Worm (Caenorhabditis elegans) whole organism, L1 larva: ENCODE data around the gene try-4.

Experiments used
- C04F5.9 ChIP-seq: sonication (generic microtip); optimal IDR thresholded peaks from 2 replicates; lab custom pipeline; 2016; ENCODE audit warnings: missing genetic modification characterization, missing compliant biosample characterization
- C16A3.4 ChIP-seq: fragments of 150-350 bp; optimal IDR thresholded peaks from 2 replicates; lab custom pipeline; 2014; ENCODE audit warnings: missing biosample characterization, missing genetic modification characterization
- F16B12.6 ChIP-seq: fragments of 150-350 bp; optimal IDR thresholded peaks from 2 replicates; lab custom pipeline; 2014; ENCODE audit warnings: missing biosample characterization, missing genetic modification characterization
- Y116A8C.19 ChIP-seq: sonication (generic microtip); optimal IDR thresholded peaks from 2 replicates; lab custom pipeline; 2016; ENCODE audit warnings: missing compliant biosample characterization, missing genetic modification characterization, borderline replicate concordance
- aha-1 ChIP-seq: fragments of 150-350 bp; optimal IDR thresholded peaks from 2 replicates; lab custom pipeline; 2014; ENCODE audit warnings: missing biosample characterization, missing genetic modification characterization
- alr-1 ChIP-seq: fragments of 200-800 bp; sonication (Bioruptor generic); optimal IDR thresholded peaks from 2 replicates; lab custom pipeline; 2018; ENCODE audit warnings: borderline replicate concordance, mild to moderate bottlenecking, missing genetic modification characterization, missing compliant biosample characterization
- ceh-82 ChIP-seq, 3 experiments: fragments of 150-350 bp in 1 of 3; sonication (generic microtip) in 2 of 3; optimal IDR thresholded peaks; 2 replicates each; lab custom pipeline; 2014 to 2017; ENCODE audit warnings: missing biosample characterization in 3 of 3, missing genetic modification characterization in 3 of 3
- ceh-88 ChIP-seq: fragments of 200-800 bp; sonication (Bioruptor generic); IDR thresholded peaks from 2 replicates; pipeline ENCODE4 v1.3.6; 2022; ENCODE audit warnings: missing genetic modification characterization, missing compliant biosample characterization
- ces-1 ChIP-seq: fragments of 150-350 bp; optimal IDR thresholded peaks from 2 replicates; lab custom pipeline; 2014; ENCODE audit warnings: missing biosample characterization, missing genetic modification reagents, missing genetic modification characterization
- dpl-1 ChIP-seq, 3 experiments: fragments of 150-350 bp in 2 of 3; sonication (generic microtip) in 1 of 3; optimal IDR thresholded peaks; 2 replicates each; lab custom pipeline; 2014 to 2017; ENCODE audit warnings: missing biosample characterization in 3 of 3, missing genetic modification characterization in 3 of 3, missing genetic modification reagents in 3 of 3
- dsc-1 ChIP-seq: sonication (generic microtip); optimal IDR thresholded peaks from 2 replicates; lab custom pipeline; 2016; ENCODE audit warnings: mild to moderate bottlenecking, missing genetic modification characterization, missing compliant biosample characterization
- efl-1 ChIP-seq, 4 experiments: fragments of 150-350 bp; optimal IDR thresholded peaks in 3 of 4; peaks in 1 of 4; 1 replicate in 1 of 4; 2 replicates in 3 of 4; lab custom pipeline; 2014; ENCODE audit warnings: missing biosample characterization in 2 of 4, missing genetic modification characterization in 2 of 4, missing genetic modification reagents in 2 of 4
- elt-3 ChIP-seq, 6 experiments: fragments of 150-350 bp in 1 of 6; sonication (generic microtip); optimal IDR thresholded peaks; 2 replicates each; lab custom pipeline; 2017 to 2018; ENCODE audit warnings: missing biosample characterization in 6 of 6, missing genetic modification characterization in 6 of 6, inconsistent platforms in 1 of 6
- ets-5 ChIP-seq: fragments of 200-800 bp; sonication (Bioruptor generic); IDR thresholded peaks from 2 replicates; pipeline ENCODE4 v1.3.6; 2022; ENCODE audit warnings: missing genetic modification characterization, missing compliant biosample characterization
- fkh-10 ChIP-seq: sonication (generic microtip); optimal IDR thresholded peaks from 2 replicates; lab custom pipeline; 2017; ENCODE audit warnings: missing biosample characterization, missing genetic modification reagents, missing genetic modification characterization
- fos-1 ChIP-seq: fragments of 150-350 bp; optimal IDR thresholded peaks from 2 replicates; lab custom pipeline; 2014; ENCODE audit warnings: missing biosample characterization, missing genetic modification characterization
- grh-1 ChIP-seq: fragments of 200-800 bp; sonication (Bioruptor generic); IDR thresholded peaks from 2 replicates; pipeline ENCODE4 v1.3.6; 2022; ENCODE audit warnings: missing genetic modification reagents, missing genetic modification characterization, missing compliant biosample characterization
- hlh-4 ChIP-seq: sonication (generic microtip); optimal IDR thresholded peaks from 2 replicates; lab custom pipeline; 2016; ENCODE audit warnings: mild to moderate bottlenecking, missing genetic modification characterization, missing compliant biosample characterization
- lin-35 ChIP-seq, 2 experiments: fragments of 150-350 bp; optimal IDR thresholded peaks; 2 replicates each; lab custom pipeline; 2014; ENCODE audit warnings: missing biosample characterization in 2 of 2, missing genetic modification characterization in 2 of 2, missing genetic modification reagents in 2 of 2
- lin-39 ChIP-seq: fragments of 150-350 bp; optimal IDR thresholded peaks from 2 replicates; lab custom pipeline; 2014; ENCODE audit warnings: missing biosample characterization, missing genetic modification reagents, missing genetic modification characterization
- lir-3 ChIP-seq: sonication (generic microtip); optimal IDR thresholded peaks from 2 replicates; lab custom pipeline; 2016; ENCODE audit warnings: mild to moderate bottlenecking, missing genetic modification characterization, moderate library complexity, missing compliant biosample characterization; ENCODE audit not compliant: poor library complexity
- lsy-2 ChIP-seq, 2 experiments: fragments of 150-350 bp; optimal IDR thresholded peaks; 2 replicates each; lab custom pipeline; 2014; ENCODE audit warnings: missing biosample characterization in 2 of 2, missing genetic modification characterization in 2 of 2
- mab-9 ChIP-seq: fragments of 200-800 bp; sonication (Bioruptor generic); IDR thresholded peaks from 2 replicates; pipeline ENCODE4 v1.3.6; 2022; ENCODE audit warnings: missing genetic modification reagents, missing genetic modification characterization, missing compliant biosample characterization
- mdl-1 ChIP-seq, 2 experiments: fragments of 150-350 bp; optimal IDR thresholded peaks; 2 replicates each; lab custom pipeline; 2014 to 2017; ENCODE audit warnings: missing biosample characterization in 2 of 2, missing genetic modification characterization in 2 of 2, inconsistent platforms in 1 of 2
- mef-2 ChIP-seq: fragments of 150-350 bp; optimal IDR thresholded peaks from 2 replicates; lab custom pipeline; 2014; ENCODE audit warnings: missing biosample characterization, missing genetic modification characterization
- mep-1 ChIP-seq: fragments of 150-350 bp; optimal IDR thresholded peaks from 2 replicates; lab custom pipeline; 2014; ENCODE audit warnings: missing biosample characterization, missing genetic modification characterization
- nhr-11 ChIP-seq: fragments of 150-350 bp; optimal IDR thresholded peaks from 2 replicates; lab custom pipeline; 2014; ENCODE audit warnings: missing biosample characterization, missing genetic modification characterization
- nhr-12 ChIP-seq: sonication (generic microtip); optimal IDR thresholded peaks from 2 replicates; lab custom pipeline; 2017; ENCODE audit warnings: missing biosample characterization, missing genetic modification characterization
- nhr-237 ChIP-seq: fragments of 150-350 bp; optimal IDR thresholded peaks from 2 replicates; lab custom pipeline; 2014; ENCODE audit warnings: missing biosample characterization, missing genetic modification characterization
- nhr-28 ChIP-seq: fragments of 150-350 bp; optimal IDR thresholded peaks from 2 replicates; lab custom pipeline; 2014; ENCODE audit warnings: missing biosample characterization, missing genetic modification characterization
- nhr-71 ChIP-seq: sonication (generic microtip); optimal IDR thresholded peaks from 2 replicates; lab custom pipeline; 2016; ENCODE audit warnings: mild to moderate bottlenecking, missing genetic modification characterization, moderate library complexity, missing compliant biosample characterization
- nhr-77 ChIP-seq: fragments of 150-350 bp; optimal IDR thresholded peaks from 2 replicates; lab custom pipeline; 2014; ENCODE audit warnings: missing biosample characterization, missing genetic modification characterization
- nhr-85 ChIP-seq: sonication (generic microtip); peaks from one replicate; lab custom pipeline; 2016; ENCODE audit warnings: missing genetic modification characterization, inconsistent platforms, missing compliant biosample characterization
- nhr-90 ChIP-seq: sonication (generic microtip); optimal IDR thresholded peaks from 2 replicates; lab custom pipeline; 2016; ENCODE audit warnings: mild to moderate bottlenecking, missing genetic modification characterization, missing compliant biosample characterization; ENCODE audit not compliant: poor library complexity
- pax-3 ChIP-seq: fragments of 200-800 bp; sonication (Bioruptor generic); optimal IDR thresholded peaks from 2 replicates; lab custom pipeline; 2018; ENCODE audit warnings: mild to moderate bottlenecking, missing genetic modification characterization, moderate library complexity, missing compliant biosample characterization
- skn-1 ChIP-seq: fragments of 150-350 bp; optimal IDR thresholded peaks from 2 replicates; lab custom pipeline; 2014; ENCODE audit warnings: missing biosample characterization, missing genetic modification characterization
- snpc-4 ChIP-seq: fragments of 150-350 bp; optimal IDR thresholded peaks from 2 replicates; lab custom pipeline; 2014; ENCODE audit warnings: missing biosample characterization, missing genetic modification characterization
- sox-4 ChIP-seq: sonication (generic microtip); optimal IDR thresholded peaks from 2 replicates; lab custom pipeline; 2016; ENCODE audit warnings: missing genetic modification characterization, missing compliant biosample characterization
- sup-37 ChIP-seq: fragments of 200-800 bp; sonication (Bioruptor generic); optimal IDR thresholded peaks from 2 replicates; lab custom pipeline; 2018; ENCODE audit warnings: mild to moderate bottlenecking, missing genetic modification characterization, missing compliant biosample characterization
- tbx-2 ChIP-seq: sonication (generic microtip); optimal IDR thresholded peaks from 2 replicates; lab custom pipeline; 2016; ENCODE audit warnings: missing genetic modification characterization, missing compliant biosample characterization
- unc-130 ChIP-seq: fragments of 150-350 bp; optimal IDR thresholded peaks from 2 replicates; lab custom pipeline; 2017; ENCODE audit warnings: missing biosample characterization, missing genetic modification characterization, inconsistent platforms
- unc-62 ChIP-seq: fragments of 150-350 bp; optimal IDR thresholded peaks from 2 replicates; lab custom pipeline; 2014; ENCODE audit warnings: missing biosample characterization, missing genetic modification reagents, missing genetic modification characterization
- unc-98 ChIP-seq: fragments of 200-800 bp; sonication (Bioruptor generic); IDR thresholded peaks from 2 replicates; pipeline ENCODE4 v1.3.6; 2022; ENCODE audit warnings: missing genetic modification characterization, missing compliant biosample characterization
- vab-15 ChIP-seq: sonication (generic microtip); optimal IDR thresholded peaks from 2 replicates; lab custom pipeline; 2017; ENCODE audit warnings: missing genotype, mild to moderate bottlenecking, missing genetic modification characterization, missing compliant biosample characterization
- ztf-4 ChIP-seq: fragments of 150-350 bp; optimal IDR thresholded peaks from 2 replicates; lab custom pipeline; 2014; ENCODE audit warnings: missing biosample characterization, missing genetic modification characterization

try-4 gene

DNA sequence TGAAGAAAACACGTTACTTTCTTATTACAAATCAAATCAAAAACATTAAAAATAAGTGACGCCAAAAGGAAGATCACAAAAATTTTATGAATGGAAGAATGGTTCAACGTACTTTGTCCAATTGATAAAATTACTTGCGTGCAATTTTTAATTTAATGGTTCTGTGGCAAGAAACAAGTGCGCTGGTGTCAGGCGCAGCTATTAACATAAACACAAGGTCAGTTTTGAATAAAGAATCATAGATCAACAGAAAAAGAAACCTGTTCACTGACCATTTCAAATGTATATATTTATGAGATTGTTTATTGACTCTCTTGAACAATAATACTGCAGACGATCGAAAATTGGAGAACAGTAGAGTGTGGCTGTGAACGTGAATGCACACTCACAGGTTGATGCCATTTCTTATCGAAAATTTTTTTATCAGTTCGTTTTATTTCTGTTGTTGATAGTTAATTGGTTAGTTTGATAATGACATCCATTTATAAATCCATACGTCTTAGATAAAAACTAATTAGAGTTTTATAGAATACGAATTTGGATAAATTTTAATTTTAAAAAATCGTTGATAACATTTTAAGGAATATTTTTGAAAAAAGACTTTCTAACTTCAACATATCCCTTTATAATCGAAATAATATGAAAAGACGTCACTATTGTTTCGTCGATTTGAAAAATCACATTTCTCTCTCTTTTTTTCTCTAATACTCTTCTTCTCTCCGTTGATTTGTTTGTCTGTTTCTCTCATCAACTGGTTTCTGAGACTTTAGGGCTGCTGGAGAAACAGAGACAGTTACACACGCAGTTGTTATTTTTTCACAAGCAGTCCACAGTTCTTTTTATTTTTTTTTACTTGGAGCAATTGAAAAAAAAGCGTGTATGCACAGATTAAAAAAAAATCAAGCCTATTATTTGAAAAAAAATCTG, 42.5 kb upstream of the try-4 start, which contains the start of gene amx-3 (continued):
- no peak for TF ChIP-seq nhr-237 (tag; lab: Kevin White, UChicago)
- peak; percentile 65 for TF ChIP-seq grh-1 (GFP tag; lab: Robert Waterston, UW)
- TF ChIP-seq unc-62, result no peak
- TF ChIP-seq nhr-11 (tag; lab: Kevin White, UChicago), result no peak
- TF ChIP-seq C04F5.9 (tag; lab: Kevin White, UChicago), result no peak
- no peak for TF ChIP-seq mef-2 (tag; lab: Kevin White, UChicago)
- TF ChIP-seq dpl-1 (GFP tag; optimal IDR thresholded peaks at IDR 0.05; lab: Kevin White, UChicago), result no peak
- peak; percentile 8 for TF ChIP-seq nhr-71
- TF ChIP-seq nhr-85 (tag; lab: Kevin White, UChicago), result peak; percentile 77
- TF ChIP-seq ceh-82 (tag; optimal IDR thresholded peaks at IDR 0.05; lab: Kevin White, UChicago), result no peak
- TF ChIP-seq pax-3, result no peak
- no peak for TF ChIP-seq mab-9 (GFP tag; lab: Robert Waterston, UW)
- no peak for TF ChIP-seq fos-1 (tag; lab: Kevin White, UChicago)
- peak; percentile 41 for TF ChIP-seq C16A3.4

- TF ChIP-seq nhr-28 (tag; lab: Kevin White, UChicago), result no peak
- TF ChIP-seq lir-3 (tag; lab: Kevin White, UChicago), result no peak
- TF ChIP-seq unc-98 (GFP tag; lab: Robert Waterston, UW), result no peak
- TF ChIP-seq Y116A8C.19 (tag; lab: Kevin White, UChicago), result no peak
- TF ChIP-seq mab-9 (GFP tag; lab: Robert Waterston, UW), result no peak
- TF ChIP-seq elt-3 (tag; optimal IDR thresholded peaks at IDR 0.05; lab: Kevin White, UChicago), result no peak
- no peak for TF ChIP-seq F16B12.6
- no peak for TF ChIP-seq ets-5
- no peak for TF ChIP-seq nhr-77 (tag; lab: Kevin White, UChicago)
- TF ChIP-seq lin-39 (tag; lab: Kevin White, UChicago), result no peak
- no peak for TF ChIP-seq sox-4
- no peak for TF ChIP-seq nhr-90 (tag; lab: Kevin White, UChicago)
- TF ChIP-seq nhr-12 (tag; lab: Kevin White, UChicago), result no peak
- no peak for TF ChIP-seq ztf-4 (tag; lab: Kevin White, UChicago)
Observed at ce11 chrV:20891871-20892270, 30.9 kb upstream of the try-4 start.

- TF ChIP-seq lsy-2 (tag; optimal IDR thresholded peaks at IDR 0.05; lab: Kevin White, UChicago), result peak in 1 of 2 experiments; percentile 69
- no peak for TF ChIP-seq alr-1 (tag; lab: Kevin White, UChicago)
- peak; percentile 3 for TF ChIP-seq ztf-4 (tag; lab: Kevin White, UChicago)
- TF ChIP-seq unc-130 (tag; lab: Kevin White, UChicago), result peak; percentile 19
- no peak for TF ChIP-seq C16A3.4
- no peak for TF ChIP-seq C04F5.9 (tag; lab: Kevin White, UChicago)
- TF ChIP-seq dsc-1, result peak; percentile 37
- TF ChIP-seq fos-1 (tag; lab: Kevin White, UChicago), result no peak
- no peak for TF ChIP-seq sup-37
- TF ChIP-seq fkh-10, result peak; percentile 41
- TF ChIP-seq unc-62, result no peak
- no peak for TF ChIP-seq ceh-88 (GFP tag; lab: Robert Waterston, UW)
- no peak for TF ChIP-seq ces-1 (GFP tag; lab: Kevin White, UChicago)
- TF ChIP-seq dpl-1 (GFP tag; optimal IDR thresholded peaks at IDR 0.05; lab: Kevin White, UChicago), result peak in 1 of 3 experiments; percentile 23
- no peak for TF ChIP-seq nhr-85 (tag; lab: Kevin White, UChicago)
- peak; percentile 41 to 42 for TF ChIP-seq efl-1 (optimal IDR thresholded peaks at IDR 0.05; lab: Kevin White, UChicago)
- TF ChIP-seq efl-1 (GFP tag; optimal IDR thresholded peaks at IDR 0.05 in 1 of 2; lab: Kevin White, UChicago), result no peak
- TF ChIP-seq grh-1 (GFP tag; lab: Robert Waterston, UW), result no peak
- TF ChIP-seq F16B12.6, result no peak
- peak; percentile 2 for TF ChIP-seq skn-1 (tag; lab: Kevin White, UChicago)
- peak; percentile 56 for TF ChIP-seq tbx-2 (tag; lab: Kevin White, UChicago)
- no peak for TF ChIP-seq mdl-1 (tag; optimal IDR thresholded peaks at IDR 0.05; lab: Kevin White, UChicago)
- TF ChIP-seq aha-1 (tag; lab: Kevin White, UChicago), result no peak
- TF ChIP-seq hlh-4 (tag; lab: Kevin White, UChicago), result no peak
- TF ChIP-seq snpc-4, result peak; percentile 14
- no peak for TF ChIP-seq mef-2 (tag; lab: Kevin White, UChicago)
- TF ChIP-seq mep-1 (tag; lab: Kevin White, UChicago), result peak; percentile 30
- TF ChIP-seq nhr-77 (tag; lab: Kevin White, UChicago), result no peak
- no peak for TF ChIP-seq vab-15 (tag; lab: Kevin White, UChicago)
- no peak for TF ChIP-seq sox-4
- peak in 1 of 2 experiments; percentile 32 for TF ChIP-seq lin-35 (GFP tag; optimal IDR thresholded peaks at IDR 0.05; lab: Kevin White, UChicago)
Observed at ce11 chrV:20879069-20879667, 18.2 kb upstream of the try-4 start, which contains the start of gene unc-80. Gene unc-80, plus strand, starts transcription at chrV:20879601.
